Worm (Caenorhabditis elegans): ENCODE data around the gene unc-112.

Gene unc-112

DNA sequence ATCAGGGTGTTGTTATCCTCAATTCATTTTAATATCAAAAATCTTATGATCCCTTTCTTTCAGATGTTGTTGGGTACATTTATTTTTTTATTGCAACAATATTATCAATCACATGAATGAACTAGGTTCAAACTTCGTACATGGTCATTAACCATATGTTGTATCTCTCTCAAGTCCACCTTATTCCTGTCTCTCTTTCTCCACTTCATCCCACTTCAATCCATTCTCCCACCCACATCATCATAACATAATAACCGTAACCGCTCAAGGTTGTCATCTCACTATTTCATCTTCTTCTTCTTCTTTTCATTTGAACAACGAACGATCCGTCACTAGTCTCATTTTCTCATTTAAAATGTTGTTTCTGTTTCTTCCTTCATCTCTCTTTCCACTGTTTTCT lies 29.0 kb upstream of the unc-112 start (continued):
- TF ChIP-seq pax-3 (tag; optimal IDR thresholded peaks at IDR 0.05) (no peak), C04F5.9 (tag; optimal IDR thresholded peaks at IDR 0.05) (no peak), mep-1 (tag; optimal IDR thresholded peaks at IDR 0.05) (no peak)

DNA sequence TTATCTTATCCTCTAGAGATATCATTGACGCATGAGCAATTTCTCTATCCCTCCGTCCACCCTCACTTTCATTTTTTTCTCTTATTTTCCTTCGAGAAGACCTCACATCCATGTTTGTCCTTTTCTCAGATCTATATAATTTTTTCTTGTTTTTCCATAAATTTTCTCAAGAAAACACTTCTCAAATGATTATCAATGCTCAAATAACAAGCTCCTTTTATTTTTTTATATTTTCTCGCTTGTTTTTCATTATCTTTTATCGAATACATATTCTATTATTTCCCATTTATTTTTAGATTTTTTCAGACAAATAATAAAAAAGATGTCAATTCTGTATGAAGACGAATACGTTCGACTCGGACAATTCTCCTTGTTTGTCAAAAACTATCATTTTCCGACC lies 26.6 kb upstream of the unc-112 start, which contains the start of gene R08A2.7:
Gene R08A2.7, plus strand, starts transcription at position 301 of the 400 bp plus-strand sequence.
- no peak for TF ChIP-seq nhr-77 (tag; optimal IDR thresholded peaks at IDR 0.05)

DNA sequence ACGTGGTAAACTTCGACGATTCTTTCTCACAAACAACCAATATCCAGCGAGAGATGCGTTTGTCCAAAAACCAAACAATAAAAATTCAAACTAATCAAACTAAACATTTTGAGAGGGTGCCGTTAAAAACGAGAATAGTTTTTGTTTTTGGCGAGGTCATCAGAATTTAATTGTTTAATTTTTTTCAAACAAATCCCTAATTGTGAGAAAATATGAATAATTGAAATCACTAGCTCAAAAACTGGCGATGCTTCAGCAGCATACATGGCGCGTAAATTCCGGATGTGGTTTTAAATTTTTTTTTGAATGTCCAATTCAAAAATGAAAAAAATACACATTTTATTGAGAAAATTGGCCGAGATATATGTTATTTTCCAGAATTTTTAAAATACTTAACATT lies 23.0 kb upstream of the unc-112 start, which contains the start of gene R08A2.1:
Gene R08A2.1, minus strand, starts transcription at position 101 of the 400 bp plus-strand sequence.
- TF ChIP-seq nhr-85 (tag) = no peak
- no peak for TF ChIP-seq aly-2 (tag; optimal IDR thresholded peaks at IDR 0.05)
- no peak for TF ChIP-seq ceh-88 (GFP tag; IDR thresholded peaks at IDR 0.05)
- no peak for TF ChIP-seq sptf-1 (tag; optimal IDR thresholded peaks at IDR 0.05)
- TF ChIP-seq nhr-11 (tag; optimal IDR thresholded peaks at IDR 0.05) = no peak
- no peak for TF ChIP-seq efl-1 (optimal IDR thresholded peaks at IDR 0.05)
- TF ChIP-seq efl-1 (GFP tag; optimal IDR thresholded peaks at IDR 0.05 in 1 of 2) = no peak

DNA sequence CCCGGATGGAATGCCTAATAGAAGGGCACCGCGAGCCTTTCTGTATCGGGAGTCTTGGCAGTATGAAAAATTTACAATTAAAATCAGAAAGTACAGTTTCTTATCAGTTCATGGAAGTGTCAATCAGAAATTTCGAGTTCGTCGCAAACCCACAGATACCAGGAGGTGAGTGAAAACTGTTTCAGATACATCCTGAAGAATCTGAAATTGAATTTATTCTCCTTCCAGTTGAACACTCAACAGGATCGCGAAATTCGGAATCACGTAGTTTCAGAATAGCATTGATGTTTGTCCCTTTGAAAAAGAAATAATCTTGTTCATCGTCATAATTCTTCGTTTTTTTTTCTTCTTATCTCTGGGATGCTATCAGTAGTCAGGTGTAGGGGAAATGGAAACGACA lies 19.7 kb upstream of the unc-112 start, which contains the start of gene fbxa-147:
Gene fbxa-147, plus strand, starts transcription at position 386 of the 400 bp plus-strand sequence.
- no peak for TF ChIP-seq aha-1 (tag; optimal IDR thresholded peaks at IDR 0.05)
- peak; percentile 3 for TF ChIP-seq pax-3 (tag; optimal IDR thresholded peaks at IDR 0.05)
- TF ChIP-seq mab-9 (GFP tag; IDR thresholded peaks at IDR 0.05) = no peak

DNA sequence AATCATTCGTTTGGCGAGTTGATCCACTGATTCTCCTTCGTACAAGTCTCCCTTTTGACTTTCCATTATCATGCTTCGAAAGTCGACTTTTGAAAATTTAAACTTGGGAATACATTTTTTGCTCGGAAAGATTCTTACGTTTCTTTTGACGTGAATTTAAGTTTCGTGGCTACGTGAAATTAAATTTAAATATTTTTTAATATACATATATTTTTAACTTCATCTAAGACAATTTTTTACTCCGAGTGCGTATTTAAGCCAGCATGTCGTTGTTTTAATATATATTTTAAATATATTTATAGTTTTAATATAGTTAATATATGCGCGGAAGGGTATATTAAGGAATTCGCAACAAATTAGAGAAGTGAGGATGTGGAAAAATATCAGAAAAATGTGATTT lies 19.2 kb upstream of the unc-112 start, which contains the start of gene R08A2.2:
Gene R08A2.2, minus strand, starts transcription at position 101 of the 400 bp plus-strand sequence.
- TF ChIP-seq ceh-63 (GFP tag; optimal IDR thresholded peaks at IDR 0.05) (no peak), aha-1 (tag; optimal IDR thresholded peaks at IDR 0.05) (no peak), lsy-2 (tag; optimal IDR thresholded peaks at IDR 0.05) (no peak), ceh-8 (GFP tag; optimal IDR thresholded peaks at IDR 0.05) (no peak)

DNA sequence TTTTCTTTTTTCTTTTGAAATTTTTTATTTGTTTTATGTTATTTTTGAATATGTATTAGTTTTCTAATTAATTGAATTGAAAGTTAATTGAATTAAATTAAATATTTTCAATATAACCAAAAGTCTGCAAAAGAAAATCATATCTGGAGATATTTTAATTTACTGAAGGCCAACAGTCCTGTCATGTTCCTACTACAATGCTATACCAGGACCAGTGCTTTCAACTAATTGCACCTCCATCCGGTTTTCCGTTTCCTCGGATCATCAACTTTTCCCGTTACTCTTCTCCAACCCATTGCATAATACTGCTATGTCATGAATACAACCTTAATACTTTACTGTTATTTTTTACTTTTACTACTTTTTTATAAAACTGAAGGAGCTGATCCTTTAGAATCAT lies 15.9 kb upstream of the unc-112 start, which contains the start of gene R08A2.5:
Gene R08A2.5, plus strand, starts transcription at position 301 of the 400 bp plus-strand sequence.
- TF ChIP-seq tlp-1 (tag; optimal IDR thresholded peaks at IDR 0.05) (no peak), unc-98 (GFP tag; IDR thresholded peaks at IDR 0.05) (no peak), ztf-4 (tag; optimal IDR thresholded peaks at IDR 0.05) (no peak), nhr-76 (tag; optimal IDR thresholded peaks at IDR 0.05) (no peak), skn-1 (tag; optimal IDR thresholded peaks at IDR 0.05) (no peak), unc-130 (tag; optimal IDR thresholded peaks at IDR 0.05) (no peak), unc-62 (GFP tag; optimal IDR thresholded peaks at IDR 0.05) (no peak), isw-1 (GFP tag; IDR thresholded peaks at IDR 0.05) (no peak), unc-30 (tag; optimal IDR thresholded peaks at IDR 0.05) (no peak), fkh-8 (tag; optimal IDR thresholded peaks at IDR 0.05) (no peak), C16A3.4 (tag; optimal IDR thresholded peaks at IDR 0.05) (no peak), nhr-28 (tag; optimal IDR thresholded peaks at IDR 0.05) (no peak)

DNA sequence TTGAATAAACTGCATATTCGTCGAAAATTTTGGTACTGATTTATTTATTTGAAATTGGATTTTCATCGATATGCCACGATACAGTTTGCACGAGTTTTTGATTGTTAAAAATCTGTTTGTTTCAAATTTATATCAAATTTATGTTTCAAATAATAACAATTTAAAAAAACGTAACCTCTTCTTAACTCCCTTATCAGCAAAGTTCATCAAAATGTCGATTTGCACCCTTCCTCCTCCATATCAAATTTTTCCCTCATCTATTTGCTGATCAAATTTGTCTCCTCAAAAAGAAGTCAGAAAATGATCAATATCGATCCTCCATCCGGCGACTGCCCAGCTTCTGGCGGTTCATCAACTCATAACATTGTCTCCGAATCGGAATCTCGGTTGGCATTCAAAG lies 14.6 kb upstream of the unc-112 start, which contains the start of gene ssp-33:
Gene ssp-33, plus strand, starts transcription at position 301 of the 400 bp plus-strand sequence.
- no peak for TF ChIP-seq lin-13 (GFP tag; optimal IDR thresholded peaks at IDR 0.05)
- no peak for TF ChIP-seq fos-1 (tag; optimal IDR thresholded peaks at IDR 0.05)
- no peak for TF ChIP-seq grh-1 (GFP tag; IDR thresholded peaks at IDR 0.05)
- TF ChIP-seq hlh-17 (GFP tag; optimal IDR thresholded peaks at IDR 0.05; ENCODE audit: borderline replicate concordance) = no peak
- TF ChIP-seq C04F5.9 (tag; optimal IDR thresholded peaks at IDR 0.05) = no peak
- no peak for TF ChIP-seq ceh-82 (tag; optimal IDR thresholded peaks at IDR 0.05)
- TF ChIP-seq mab-9 (GFP tag; IDR thresholded peaks at IDR 0.05) = no peak
- no peak for TF ChIP-seq xbp-1 (tag; optimal IDR thresholded peaks at IDR 0.05)
- no peak for TF ChIP-seq lin-14 (GFP tag; optimal IDR thresholded peaks at IDR 0.05)
- no peak for TF ChIP-seq F16B12.6 (tag; optimal IDR thresholded peaks at IDR 0.05)
- TF ChIP-seq nhr-11 (tag; optimal IDR thresholded peaks at IDR 0.05) = no peak
- no peak for TF ChIP-seq ama-1 (optimal IDR thresholded peaks at IDR 0.05)
- no peak for TF ChIP-seq pax-3 (tag; optimal IDR thresholded peaks at IDR 0.05)

All from whole organism, L1 larva.